Worm (Caenorhabditis elegans) whole organism, midembryonic: ENCODE measurements around the gene srw-40.

ENCODE experiments used
- med-1 ChIP-seq: sonication (generic microtip); optimal IDR thresholded peaks from 2 replicates; lab custom pipeline; 2017; ENCODE audit warnings: missing genetic modification characterization, mild to moderate bottlenecking, missing compliant biosample characterization, antibody characterized with exemption, missing genetic modification reagents; ENCODE audit not compliant: insufficient read depth
- tab-1 ChIP-seq: fragments of 200-800 bp; sonication (Bioruptor generic); IDR thresholded peaks from 2 replicates; pipeline ENCODE4 v1.3.6; 2022; ENCODE audit warnings: missing genetic modification characterization, missing compliant biosample characterization
- ztf-23 ChIP-seq: fragments of 200-800 bp; sonication (Bioruptor generic); IDR thresholded peaks from 2 replicates; pipeline ENCODE4 v1.3.6; 2022; ENCODE audit warnings: missing genetic modification reagents, missing genetic modification characterization, missing compliant biosample characterization

- no peak for TF ChIP-seq med-1 (GFP tag; lab: Kevin White, UChicago)
- TF ChIP-seq tab-1, result no peak
- TF ChIP-seq ztf-23, result no peak
Measured at ce11 chrII:4337731-4338130, 21.8 kb upstream of the srw-40 start.
